Worm (Caenorhabditis elegans): ENCODE results near the gene ZK180.8.

Gene ZK180.8

DNA sequence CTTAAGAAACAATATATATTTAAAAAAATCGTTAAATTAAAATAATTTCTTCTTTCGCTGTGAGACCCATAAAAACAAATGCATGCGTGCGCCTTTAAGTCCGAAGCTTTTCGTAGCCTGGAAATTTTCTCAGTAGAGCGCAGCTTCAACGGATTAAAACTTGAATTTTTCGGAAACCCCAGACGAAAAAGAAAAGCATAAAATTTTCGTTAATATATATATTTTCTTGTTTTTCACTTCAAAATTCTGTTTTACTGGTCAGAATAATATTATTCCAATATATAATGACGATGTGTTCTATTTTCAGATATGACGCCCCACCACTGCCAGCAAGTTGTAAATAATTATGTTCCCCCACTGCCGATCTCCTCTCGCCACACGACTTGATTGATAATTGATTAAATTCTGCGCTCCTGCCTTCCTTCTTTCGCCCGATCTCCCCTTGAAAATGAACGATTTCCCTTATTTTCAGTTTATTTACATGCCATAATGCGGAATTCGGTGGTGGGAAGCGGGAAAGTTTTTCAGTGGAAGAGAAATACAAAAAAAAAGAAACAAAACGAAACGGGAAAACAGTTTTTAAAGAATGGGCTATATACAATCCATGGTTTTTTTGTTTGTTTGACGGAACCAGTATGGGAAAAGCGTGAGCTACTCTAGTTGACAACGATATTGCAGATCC is 43.3 kb downstream of the ZK180.8 start (continued):
- TF ChIP-seq attf-5 (GFP tag; optimal IDR thresholded peaks at IDR 0.05) (peak; percentile 67), D2030.7 (GFP tag; IDR thresholded peaks at IDR 0.05) (peak; percentile 33; the same call in 1 of the 2 replicates), die-1 (tag; optimal IDR thresholded peaks at IDR 0.05) (peak; percentile 1), nfyb-1 (GFP tag; IDR thresholded peaks at IDR 0.05) (0 out of 2 replicates have a peak, but pooled peaks have one; percentile 21), K11D2.4 (GFP tag; IDR thresholded peaks at IDR 0.05) (peak; percentile 41; the same call in 1 of the 2 replicates), ccch-3 (GFP tag; optimal IDR thresholded peaks at IDR 0.05) (no peak), fkh-3 (tag; optimal IDR thresholded peaks at IDR 0.05) (no peak), sea-2 (GFP tag; IDR thresholded peaks at IDR 0.05) (no peak), ztf-3 (GFP tag; optimal IDR thresholded peaks at IDR 0.05) (peak; percentile 12), madf-8 (GFP tag; conservative IDR thresholded peaks at IDR 0.05) (peak; percentile 59), madf-3 (GFP tag; IDR thresholded peaks at IDR 0.05) (peak; percentile 63; the same call in 1 of the 2 replicates), lin-40 (tag; optimal IDR thresholded peaks at IDR 0.05) (peak; percentile 65), rpc-1 (optimal IDR thresholded peaks at IDR 0.05) (no peak), rpc-1 (tag; optimal IDR thresholded peaks at IDR 0.05) (no peak), dpff-1 (tag; optimal IDR thresholded peaks at IDR 0.05) (peak; percentile 62), F52B5.7 (tag; optimal IDR thresholded peaks at IDR 0.05) (peak; percentile 50), madf-6 (GFP tag; IDR thresholded peaks at IDR 0.05) (peak; percentile 76), Y67H2A.10 (GFP tag; conservative IDR thresholded peaks at IDR 0.05) (no peak), ets-4 (GFP tag; optimal IDR thresholded peaks at IDR 0.05) (peak; percentile 42), hmg-1.2 (GFP tag; IDR thresholded peaks at IDR 0.05) (peak; percentile 14; the same call in 1 of the 2 replicates), ceh-100 (GFP tag; IDR thresholded peaks at IDR 0.05) (no peak), B0336.3 (GFP tag; IDR thresholded peaks at IDR 0.05) (peak; percentile 85), tbp1 (GFP tag; optimal IDR thresholded peaks at IDR 0.05) (peak; percentile 60), let-607 (tag; optimal IDR thresholded peaks at IDR 0.05) (peak; percentile 7 to 43), F55B11.4 (tag; optimal IDR thresholded peaks at IDR 0.05; ENCODE audit: borderline replicate concordance, insufficient read depth) (no peak), dox-1 (GFP tag; IDR thresholded peaks at IDR 0.05) (peak; percentile 60; the same call in 1 of the 2 replicates), rcor-1 (GFP tag; IDR thresholded peaks at IDR 0.05) (peak; percentile 12; the same call in 1 of the 2 replicates), attf-6 (GFP tag; IDR thresholded peaks at IDR 0.05) (no peak), xnd-1 (tag; optimal IDR thresholded peaks at IDR 0.05) (peak; percentile 67), dpl-1 (GFP tag; optimal IDR thresholded peaks at IDR 0.05) (no peak), Y95B8A.8 (GFP tag; IDR thresholded peaks at IDR 0.05) (peak; percentile 68), ceh-79 (tag; optimal IDR thresholded peaks at IDR 0.05) (peak; percentile 86), nfya-1 (tag; optimal IDR thresholded peaks at IDR 0.05; ENCODE audit: borderline replicate concordance, insufficient read depth) (no peak), lsl-1 (GFP tag; optimal IDR thresholded peaks at IDR 0.05) (peak; percentile 92), nhr-179 (tag; optimal IDR thresholded peaks at IDR 0.05) (no peak), nhr-27 (tag; optimal IDR thresholded peaks at IDR 0.05) (no peak)

DNA sequence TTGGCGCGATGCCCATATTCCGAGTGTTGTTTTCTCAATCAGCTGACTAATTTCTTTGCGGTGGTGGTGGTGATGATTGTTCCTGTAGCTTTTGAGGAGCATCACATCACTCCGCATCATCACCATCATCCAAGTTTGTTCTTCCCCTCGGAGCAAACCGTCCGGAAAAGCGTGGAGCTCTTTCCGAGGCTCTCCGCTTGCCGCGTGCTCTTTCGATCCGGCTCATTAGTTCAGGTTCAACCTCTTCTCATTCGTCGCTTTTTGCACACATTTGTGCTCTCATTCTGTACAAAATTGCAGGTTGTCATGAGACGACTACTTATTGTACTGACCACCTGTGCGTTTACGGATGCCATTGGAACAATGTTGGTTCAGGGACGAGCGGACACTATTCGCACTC is 46.3 kb downstream of the ZK180.8 start, which contains the start of gene M01H9.5:
M01H9.5 (plus strand) TSS at position 301 of the 400 bp plus-strand sequence.
- TF ChIP-seq madf-10 (tag; optimal IDR thresholded peaks at IDR 0.05): no peak
- no peak for TF ChIP-seq B0261.1 (tag; optimal IDR thresholded peaks at IDR 0.05)

Measured in whole organism, young adult.